Fruit fly (Drosophila melanogaster) whole organism, embryonic: ENCODE measurements around the gene CG42553.

Experiments used
- ATbp ChIP-seq: fragments of 200-800 bp; sonication (Bioruptor generic); optimal IDR thresholded peaks from 2 replicates; lab custom pipeline; 2017; ENCODE audit warnings: missing biosample characterization, mild to moderate bottlenecking, missing genetic modification characterization, missing genetic modification reagents
- Atf3 ChIP-seq: fragments of 200-800 bp; sonication (Bioruptor generic); optimal IDR thresholded peaks from 3 replicates; lab custom pipeline; 2016; ENCODE audit warnings: missing biosample characterization, missing genetic modification characterization
- CG10565 ChIP-seq: fragments of 200-800 bp; sonication (Bioruptor generic); optimal IDR thresholded peaks from 3 replicates; lab custom pipeline; 2016; ENCODE audit warnings: missing biosample characterization, mild to moderate bottlenecking, missing genetic modification characterization
- CG10979 ChIP-seq: fragments of 200-800 bp; sonication (Bioruptor generic); optimal IDR thresholded peaks from 2 replicates; lab custom pipeline; 2018; ENCODE audit warnings: missing biosample characterization, mild to moderate bottlenecking, missing genetic modification characterization, moderate library complexity
- CG14860 ChIP-seq: fragments of 200-800 bp; sonication (Bioruptor generic); IDR thresholded peaks from 3 replicates; pipeline ENCODE4 v1.3.6; 2022; ENCODE audit warnings: missing biosample characterization, missing genetic modification characterization; ENCODE audit not compliant: partially characterized antibody
- CG1529 ChIP-seq: fragments of 200-800 bp; sonication (Bioruptor generic); optimal IDR thresholded peaks from 3 replicates; lab custom pipeline; 2018; ENCODE audit warnings: missing biosample characterization, missing genetic modification characterization
- CG17802 ChIP-seq: fragments of 200-800 bp; sonication (Bioruptor generic); optimal IDR thresholded peaks from 2 replicates; lab custom pipeline; 2018; ENCODE audit warnings: missing biosample characterization, mild to moderate bottlenecking, missing genetic modification characterization, moderate library complexity
- CG1832 ChIP-seq: fragments of 200-800 bp; sonication (Bioruptor generic); optimal IDR thresholded peaks from 2 replicates; lab custom pipeline; 2017; ENCODE audit warnings: missing biosample characterization, mild to moderate bottlenecking, missing genetic modification characterization, inconsistent platforms
- CG18764 ChIP-seq: fragments of 200-800 bp; sonication (Bioruptor generic); optimal IDR thresholded peaks from 3 replicates; lab custom pipeline; 2016; ENCODE audit warnings: missing biosample characterization, missing genetic modification characterization
- CG30020 ChIP-seq: fragments of 200-800 bp; optimal IDR thresholded peaks from 2 replicates; lab custom pipeline; 2019; ENCODE audit warnings: missing biosample characterization, mild to moderate bottlenecking, missing genetic modification characterization, moderate library complexity
- CG3407 ChIP-seq: fragments of 200-800 bp; sonication (Bioruptor generic); optimal IDR thresholded peaks from 2 replicates; lab custom pipeline; 2018; ENCODE audit warnings: missing biosample characterization, mild to moderate bottlenecking, missing genetic modification characterization
- CG3838 ChIP-seq: fragments of 200-800 bp; sonication (Bioruptor generic); optimal IDR thresholded peaks from 3 replicates; lab custom pipeline; 2016; ENCODE audit warnings: missing biosample characterization, missing genetic modification characterization
- CG3847 ChIP-seq: fragments of 200-800 bp; sonication (Bioruptor generic); IDR thresholded peaks from 2 replicates; pipeline ENCODE4 v1.3.6; 2022; ENCODE audit warnings: missing biosample characterization, missing genetic modification characterization
- CG3995 ChIP-seq: fragments of 200-800 bp; sonication (Bioruptor generic); optimal IDR thresholded peaks from 3 replicates; lab custom pipeline; 2016; ENCODE audit warnings: missing biosample characterization, missing genetic modification characterization
- CG4328 ChIP-seq: fragments of 200-800 bp; sonication (Bioruptor generic); optimal IDR thresholded peaks from 3 replicates; lab custom pipeline; 2017; ENCODE audit warnings: missing biosample characterization, missing genetic modification reagents, missing genetic modification characterization
- CG4854 ChIP-seq: fragments of 200-800 bp; sonication (Bioruptor generic); optimal IDR thresholded peaks from 2 replicates; lab custom pipeline; 2016; ENCODE audit warnings: missing biosample characterization, missing genetic modification characterization, inconsistent platforms
- CG5245 ChIP-seq: fragments of 200-800 bp; sonication (Bioruptor generic); optimal IDR thresholded peaks from 3 replicates; lab custom pipeline; 2016; ENCODE audit warnings: missing biosample characterization, missing genetic modification characterization
- CG6689 ChIP-seq: fragments of 200-800 bp; sonication (Bioruptor generic); IDR thresholded peaks from 2 replicates; pipeline ENCODE4 v1.3.6; 2022; ENCODE audit warnings: missing biosample characterization, missing genetic modification characterization
- CG7745 ChIP-seq: fragments of 200-800 bp; sonication (Bioruptor generic); optimal IDR thresholded peaks from 2 replicates; lab custom pipeline; 2018; ENCODE audit warnings: missing biosample characterization, mild to moderate bottlenecking, missing genetic modification characterization, moderate library complexity
- CG7987 ChIP-seq: fragments of 200-800 bp; sonication (Bioruptor generic); optimal IDR thresholded peaks from 2 replicates; lab custom pipeline; 2018; ENCODE audit warnings: missing biosample characterization, mild to moderate bottlenecking, missing genetic modification characterization, moderate library complexity
- CrebB ChIP-seq: fragments of 200-800 bp; sonication (Bioruptor generic); optimal IDR thresholded peaks from 3 replicates; lab custom pipeline; 2018; ENCODE audit warnings: missing biosample characterization, mild to moderate bottlenecking, missing genetic modification characterization
- ERR ChIP-seq: fragments of 200-800 bp; sonication (Bioruptor generic); optimal IDR thresholded peaks from 2 replicates; lab custom pipeline; 2016; ENCODE audit warnings: missing biosample characterization, missing genetic modification characterization
- Eip74EF ChIP-seq, 2 experiments: fragments of 200-800 bp in 1 of 2; fragments of >200 bp in 1 of 2; sonication (Bioruptor generic) in 1 of 2; optimal IDR thresholded peaks; 2 replicates each; lab custom pipeline; 2017 to 2019; ENCODE audit warnings: missing biosample characterization in 2 of 2, missing genetic modification characterization in 2 of 2, mild to moderate bottlenecking in 1 of 2, moderate library complexity in 1 of 2
- GATAe ChIP-seq: fragments of 200-800 bp; sonication (Bioruptor generic); conservative IDR thresholded peaks from 2 replicates; pipeline ENCODE4 v1.3.6; 2022; ENCODE audit warnings: missing biosample characterization, missing genetic modification characterization
- HLH4C ChIP-seq: fragments of 200-800 bp; sonication (Bioruptor generic); IDR thresholded peaks from 3 replicates; pipeline ENCODE4 v1.3.6; 2022; ENCODE audit warnings: missing biosample characterization, missing genetic modification characterization; ENCODE audit not compliant: partially characterized antibody
- Ptx1 ChIP-seq: fragments of 200-800 bp; sonication (Bioruptor generic); IDR thresholded peaks from 2 replicates; pipeline ENCODE4 v1.3.6; 2022; ENCODE audit warnings: missing biosample characterization, missing genetic modification characterization
- Sin3A ChIP-seq: fragments of >200 bp; optimal IDR thresholded peaks from 2 replicates; lab custom pipeline; 2018
- Sox102F ChIP-seq: fragments of 200-800 bp; sonication (Bioruptor generic); optimal IDR thresholded peaks from 2 replicates; lab custom pipeline; 2018; ENCODE audit warnings: missing biosample characterization, mild to moderate bottlenecking, missing genetic modification characterization, moderate library complexity
- Sry-β ChIP-seq: fragments of 200-800 bp; sonication (Bioruptor generic); optimal IDR thresholded peaks from 2 replicates; lab custom pipeline; 2018; ENCODE audit warnings: missing biosample characterization, mild to moderate bottlenecking, missing genetic modification characterization, moderate library complexity
- ara ChIP-seq: fragments of 200-800 bp; sonication (Bioruptor generic); IDR thresholded peaks from 2 replicates; pipeline ENCODE4 v1.3.6; 2022; ENCODE audit warnings: missing biosample characterization, missing genetic modification characterization
- cwo ChIP-seq: fragments of 200-800 bp; sonication (Bioruptor generic); optimal IDR thresholded peaks from 3 replicates; lab custom pipeline; 2017; ENCODE audit warnings: missing biosample characterization, missing genetic modification characterization, mild to moderate bottlenecking, moderate library complexity, missing genetic modification reagents
- dm ChIP-seq: fragments of 200-800 bp; sonication (Bioruptor generic); optimal IDR thresholded peaks from 3 replicates; lab custom pipeline; 2016; ENCODE audit warnings: missing biosample characterization, missing genetic modification characterization
- dysf ChIP-seq: fragments of 200-800 bp; sonication (Bioruptor generic); IDR thresholded peaks from 3 replicates; pipeline ENCODE4 v1.3.6; 2022; ENCODE audit warnings: missing biosample characterization, missing genetic modification characterization
- insv ChIP-seq, 2 experiments: fragments of 200-800 bp; sonication (Bioruptor generic); optimal IDR thresholded peaks; 3 replicates each; lab custom pipeline; 2016 to 2018; ENCODE audit warnings: missing biosample characterization in 2 of 2, missing genetic modification characterization in 2 of 2
- knrl ChIP-seq: fragments of 200-800 bp; sonication (Bioruptor generic); IDR thresholded peaks from 3 replicates; pipeline ENCODE4 v1.3.6; 2022; ENCODE audit warnings: missing biosample characterization, missing genetic modification characterization; ENCODE audit not compliant: partially characterized antibody
- mam ChIP-seq: fragments of 200-800 bp; sonication (Bioruptor generic); optimal IDR thresholded peaks from 3 replicates; lab custom pipeline; 2016; ENCODE audit warnings: missing biosample characterization, missing genetic modification characterization
- pan ChIP-seq, 4 experiments: fragments of >200 bp in 3 of 4; fragments of 200-800 bp in 1 of 4; sonication (Bioruptor generic) in 1 of 4; optimal IDR thresholded peaks in 3 of 4; IDR thresholded peaks in 1 of 4; 2 replicates each; pipeline versions ENCODE4 v1.3.6 to Lab custom; 2017 to 2022; ENCODE audit warnings: missing biosample characterization in 2 of 4, missing genetic modification characterization in 2 of 4, mixed read lengths in 1 of 4
- peb ChIP-seq: fragments of 200-800 bp; sonication (Bioruptor generic); IDR thresholded peaks from 2 replicates; pipeline ENCODE4 v1.3.6; 2022; ENCODE audit warnings: missing biosample characterization, missing genetic modification characterization
- phol ChIP-seq: fragments of 200-800 bp; sonication (Bioruptor generic); optimal IDR thresholded peaks from 3 replicates; lab custom pipeline; 2018; ENCODE audit warnings: missing biosample characterization, mild to moderate bottlenecking, missing genetic modification characterization, moderate library complexity
- sim ChIP-seq: fragments of 200-800 bp; sonication (Bioruptor generic); IDR thresholded peaks from 2 replicates; pipeline ENCODE4 v1.3.6; 2022; ENCODE audit warnings: missing biosample characterization, missing genetic modification characterization
- sob ChIP-seq: fragments of 200-800 bp; sonication (Bioruptor generic); IDR thresholded peaks from 2 replicates; pipeline ENCODE4 v1.3.6; 2022; ENCODE audit warnings: missing biosample characterization, missing genetic modification characterization
- trh ChIP-seq: fragments of 200-800 bp; sonication (Bioruptor generic); optimal IDR thresholded peaks from 2 replicates; lab custom pipeline; 2016; ENCODE audit warnings: missing biosample characterization, missing genetic modification characterization
- vvl ChIP-seq: fragments of 200-800 bp; sonication (Bioruptor generic); IDR thresholded peaks from 2 replicates; pipeline ENCODE4 v1.3.6; 2022; ENCODE audit warnings: missing biosample characterization, missing genetic modification characterization
- wor ChIP-seq: fragments of 200-800 bp; sonication (Bioruptor generic); IDR thresholded peaks from 2 replicates; pipeline ENCODE4 v1.3.6; 2022; ENCODE audit warnings: missing biosample characterization, missing genetic modification characterization
- zf30C ChIP-seq: fragments of 200-800 bp; sonication (Bioruptor generic); optimal IDR thresholded peaks from 3 replicates; lab custom pipeline; 2018; ENCODE audit warnings: missing biosample characterization, mild to moderate bottlenecking, missing genetic modification characterization
- zfh1 ChIP-seq: fragments of 200-800 bp; sonication (Bioruptor generic); IDR thresholded peaks from 3 replicates; pipeline ENCODE4 v1.3.6; 2022; ENCODE audit warnings: missing biosample characterization, missing genetic modification characterization
- zfh2 ChIP-seq: fragments of 200-800 bp; sonication (Bioruptor generic); optimal IDR thresholded peaks from 2 replicates; lab custom pipeline; 2016; ENCODE audit warnings: missing biosample characterization, missing genetic modification characterization

Gene CG42553

DNA sequence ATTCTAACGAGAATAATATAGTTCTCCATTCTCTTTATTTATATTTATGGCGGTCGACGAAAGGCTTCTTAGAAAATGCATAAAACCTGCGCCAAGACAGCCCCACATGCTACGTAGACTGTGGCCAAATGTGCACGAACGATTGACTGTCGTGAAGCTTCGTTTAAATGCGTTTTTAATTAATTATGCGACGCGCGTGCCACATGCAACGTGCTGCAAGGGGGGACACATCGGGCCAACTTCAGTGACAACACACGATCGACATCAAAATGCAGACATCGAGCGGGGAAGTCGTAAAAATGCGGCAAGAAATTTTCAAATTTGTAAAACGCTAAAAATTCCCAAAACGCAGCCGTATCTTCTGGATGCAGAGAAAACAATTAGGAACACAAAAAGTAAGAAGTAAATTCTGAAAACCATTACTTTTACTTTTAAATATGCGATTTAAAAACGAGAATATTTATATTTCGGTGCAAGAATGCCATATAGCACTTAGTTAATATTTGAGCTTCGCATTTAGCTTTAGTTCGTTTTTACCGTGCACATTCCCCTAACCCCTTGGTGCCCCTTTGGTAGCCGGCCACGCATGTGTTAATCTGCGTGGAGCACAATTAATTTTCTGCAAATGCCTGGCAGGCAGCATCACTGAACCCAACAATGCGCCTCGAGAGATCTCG is 33.9 kb upstream of the CG42553 start (continued):
- TF ChIP-seq phol (tag; lab: Kevin White, UChicago) (peak; percentile 59), ATbp (GFP tag; lab: Kevin White, UChicago) (peak; percentile 37), CG3407 (peak; percentile 44), CrebB (tag; lab: Kevin White, UChicago) (no peak), Sin3A (no peak), CG3995 (GFP tag; lab: Kevin White, UChicago) (no peak)

DNA sequence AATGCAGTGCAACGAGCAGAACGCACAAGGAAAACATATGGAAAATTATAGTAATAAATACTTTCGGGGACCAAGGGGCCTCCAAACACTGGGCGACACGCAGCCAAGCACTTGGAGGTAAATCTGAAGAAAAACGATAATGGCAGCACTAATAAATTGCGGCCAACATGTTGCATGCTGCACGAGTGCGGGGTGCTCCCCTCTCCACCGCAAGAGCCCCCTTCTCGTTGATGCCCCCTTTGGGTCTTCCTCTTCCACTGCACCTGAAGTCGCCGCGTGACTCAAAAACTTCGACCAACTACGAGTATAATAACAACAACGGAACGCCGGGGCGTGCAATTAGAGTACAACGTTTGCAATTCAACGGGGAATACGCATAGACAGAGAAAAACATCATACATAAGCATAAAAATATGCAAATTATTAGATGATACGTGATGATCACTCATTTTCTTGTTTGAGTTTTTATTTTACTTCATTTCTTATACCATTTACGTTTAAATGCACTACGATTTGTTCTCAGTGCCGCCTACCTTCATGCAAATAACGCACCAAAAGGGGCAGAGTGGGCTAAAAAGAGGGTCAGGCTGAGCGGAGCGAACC is 31.9 kb upstream of the CG42553 start:
- TF ChIP-seq CG17802 (tag; lab: Kevin White, UChicago) (peak; percentile 13), CG30020 (tag; lab: Kevin White, UChicago) (no peak), CG18764 (GFP tag; lab: Kevin White, UChicago) (no peak), ERR (GFP tag; lab: Kevin White, UChicago) (no peak), CG3847 (GFP tag; lab: Robert Waterston, UW) (no peak), CG4854 (GFP tag; lab: Kevin White, UChicago) (no peak), mam (GFP tag; lab: Kevin White, UChicago) (no peak), ara (GFP tag; lab: Robert Waterston, UW) (no peak), HLH4C (no peak), CG14860 (no peak), wor (GFP tag; lab: Robert Waterston, UW) (no peak), zf30C (GFP tag; lab: Kevin White, UChicago) (no peak), Sox102F (peak; percentile 35), CG1832 (GFP tag; lab: Kevin White, UChicago) (no peak), CG4328 (GFP tag; lab: Kevin White, UChicago) (no peak), dm (GFP tag; lab: Kevin White, UChicago) (no peak), vvl (GFP tag; lab: Robert Waterston, UW) (peak; percentile 53), knrl (no peak), Atf3 (no peak), peb (no peak), CG7745 (tag; lab: Kevin White, UChicago) (no peak), CG1529 (GFP tag; lab: Kevin White, UChicago) (no peak), dysf (GFP tag; lab: Robert Waterston, UW) (no peak), Ptx1 (GFP tag; lab: Robert Waterston, UW) (no peak), sob (GFP tag; lab: Robert Waterston, UW) (peak; percentile 16; the same call in 1 of the 2 replicates), zfh1 (no peak; the same call in 2 of the 3 replicates), CG6689 (GFP tag; lab: Robert Waterston, UW) (0 out of 2 replicates have a peak, but pooled peaks have one; percentile 11), CG7987 (GFP tag; lab: Kevin White, UChicago) (no peak), pan (optimal IDR thresholded peaks at IDR 0.05; lab: Kevin White, UChicago) (no peak), pan (GFP tag; optimal IDR thresholded peaks at IDR 0.05 in 1 of 2, IDR thresholded peaks at IDR 0.05 in 1 of 2) (no peak), CG3995 (GFP tag; lab: Kevin White, UChicago) (no peak), CG10565 (GFP tag; lab: Kevin White, UChicago) (no peak), CG10979 (tag; lab: Kevin White, UChicago) (peak; percentile 34), trh (GFP tag; lab: Kevin White, UChicago) (no peak), phol (tag; lab: Kevin White, UChicago) (peak; percentile 31), Sry-β (GFP tag; lab: Kevin White, UChicago) (no peak), cwo (no peak), zfh2 (GFP tag; lab: Kevin White, UChicago) (no peak), sim (GFP tag; lab: Robert Waterston, UW) (no peak), CG3838 (GFP tag; lab: Kevin White, UChicago) (no peak), CG5245 (GFP tag; lab: Kevin White, UChicago) (peak; percentile 12), Eip74EF (GFP tag; optimal IDR thresholded peaks at IDR 0.05; lab: Kevin White, UChicago) (no peak), insv (GFP tag; optimal IDR thresholded peaks at IDR 0.05; lab: Kevin White, UChicago) (no peak), GATAe (GFP tag; lab: Robert Waterston, UW) (no peak)
